Worm (Caenorhabditis elegans) whole organism, L4 larva: ENCODE results near the gene sdha-1.
A peak's percentile ranks its signal among the peaks of the same experiment; 100 is the strongest.

Experiments used
- D1046.2 ChIP-seq: fragments of 200-800 bp; sonication (Bioruptor generic); IDR thresholded peaks from 2 replicates; pipeline ENCODE4 v1.3.6; 2022; ENCODE audit warnings: missing genetic modification characterization, missing compliant biosample characterization
- Y5F2A.4 ChIP-seq: fragments of 200-800 bp; sonication (Bioruptor generic); optimal IDR thresholded peaks from 2 replicates; lab custom pipeline; 2018; ENCODE audit warnings: mild to moderate bottlenecking, missing genetic modification characterization, missing compliant biosample characterization
- Y75B8A.6 ChIP-seq: fragments of 200-800 bp; sonication (Bioruptor generic); IDR thresholded peaks from 2 replicates; pipeline ENCODE4 v1.3.6; 2022; ENCODE audit warnings: missing genetic modification reagents, missing genetic modification characterization, missing compliant biosample characterization
- ZK337.2 ChIP-seq: fragments of 200-800 bp; sonication (Bioruptor generic); IDR thresholded peaks from 2 replicates; pipeline ENCODE4 v1.3.6; 2022; ENCODE audit warnings: missing genetic modification reagents, missing genetic modification characterization, missing compliant biosample characterization
- aha-1 ChIP-seq: fragments of 150-350 bp; peaks from one replicate; lab custom pipeline; 2014; ENCODE audit warnings: missing biosample characterization, missing genetic modification characterization
- ama-1 ChIP-seq: fragments of 150-350 bp; optimal IDR thresholded peaks from 2 replicates; lab custom pipeline; 2014; ENCODE audit warnings: inconsistent platforms, mixed read lengths
- arid-1 ChIP-seq: fragments of 200-800 bp; sonication (Bioruptor generic); conservative IDR thresholded peaks from 2 replicates; pipeline ENCODE4 v1.3.6; 2022; ENCODE audit warnings: missing genetic modification reagents, missing genetic modification characterization, missing compliant biosample characterization
- ceh-20 ChIP-seq: fragments of 200-800 bp; sonication (Bioruptor generic); IDR thresholded peaks from 2 replicates; pipeline ENCODE4 v1.3.6; 2022; ENCODE audit warnings: missing genetic modification reagents, missing genetic modification characterization, missing compliant biosample characterization
- ceh-44 ChIP-seq: fragments of 200-800 bp; sonication (Bioruptor generic); IDR thresholded peaks from 2 replicates; pipeline ENCODE4 v1.3.6; 2022; ENCODE audit warnings: missing genetic modification reagents, missing genetic modification characterization, missing compliant biosample characterization
- ceh-82 ChIP-seq: sonication (generic microtip); optimal IDR thresholded peaks from 2 replicates; lab custom pipeline; 2017; ENCODE audit warnings: missing biosample characterization, missing genetic modification characterization
- ces-1 ChIP-seq: fragments of 150-350 bp; sonication (generic microtip); optimal IDR thresholded peaks from 4 replicates; lab custom pipeline; 2014; ENCODE audit warnings: missing biosample characterization, missing genetic modification reagents, missing genetic modification characterization
- cey-2 ChIP-seq: sonication (generic microtip); optimal IDR thresholded peaks from 3 replicates; lab custom pipeline; 2017; ENCODE audit warnings: missing genetic modification characterization, mild to moderate bottlenecking, missing compliant biosample characterization, antibody characterized with exemption, borderline replicate concordance; ENCODE audit not compliant: insufficient read depth
- ctbp-1 ChIP-seq: fragments of 200-800 bp; sonication (Bioruptor generic); IDR thresholded peaks from 2 replicates; pipeline ENCODE4 v1.3.6; 2022; ENCODE audit warnings: missing genetic modification reagents, missing genetic modification characterization, missing compliant biosample characterization
- daf-19 ChIP-seq: fragments of 200-800 bp; sonication (Bioruptor generic); conservative IDR thresholded peaks from 2 replicates; pipeline ENCODE4 v1.3.6; 2022; ENCODE audit warnings: missing genetic modification characterization, missing compliant biosample characterization
- daf-8 ChIP-seq: fragments of 200-800 bp; sonication (Bioruptor generic); IDR thresholded peaks from 2 replicates; pipeline ENCODE4 v1.3.6; 2022; ENCODE audit warnings: missing genetic modification characterization, missing compliant biosample characterization
- dmd-6 ChIP-seq: fragments of 200-800 bp; sonication (Bioruptor generic); IDR thresholded peaks from 2 replicates; pipeline ENCODE4 v1.3.6; 2022; ENCODE audit warnings: missing genetic modification reagents, missing genetic modification characterization, missing compliant biosample characterization
- dmd-8 ChIP-seq: fragments of 200-800 bp; sonication (Bioruptor generic); IDR thresholded peaks from 2 replicates; pipeline ENCODE4 v1.3.6; 2022; ENCODE audit warnings: missing genetic modification characterization, missing compliant biosample characterization
- dmd-9 ChIP-seq: fragments of 200-800 bp; sonication (Bioruptor generic); IDR thresholded peaks from 2 replicates; pipeline ENCODE4 v1.3.6; 2022; ENCODE audit warnings: missing genetic modification reagents, missing genetic modification characterization, missing compliant biosample characterization
- duxl-1 ChIP-seq: sonication (generic microtip); optimal IDR thresholded peaks from 2 replicates; lab custom pipeline; 2016; ENCODE audit warnings: mild to moderate bottlenecking, missing genetic modification characterization, moderate library complexity, missing compliant biosample characterization; ENCODE audit not compliant: poor library complexity
- dve-1 ChIP-seq: sonication (generic microtip); optimal IDR thresholded peaks from 2 replicates; lab custom pipeline; 2017; ENCODE audit warnings: antibody characterized with exemption, mild to moderate bottlenecking, missing genetic modification characterization, missing compliant biosample characterization; ENCODE audit not compliant: insufficient read depth
- egl-27 ChIP-seq: sonication (generic microtip); optimal IDR thresholded peaks from 3 replicates; lab custom pipeline; 2017; ENCODE audit warnings: missing biosample characterization, missing genetic modification reagents, missing genetic modification characterization
- egl-43 ChIP-seq: fragments of 200-800 bp; sonication (Bioruptor generic); IDR thresholded peaks from 2 replicates; pipeline ENCODE4 v1.3.6; 2022; ENCODE audit warnings: missing genetic modification reagents, missing genetic modification characterization, missing compliant biosample characterization
- fkh-10 ChIP-seq: fragments of 150-350 bp; optimal IDR thresholded peaks from 2 replicates; lab custom pipeline; 2014; ENCODE audit warnings: missing biosample characterization, missing genetic modification reagents, missing genetic modification characterization
- fos-1 ChIP-seq: fragments of 150-350 bp; optimal IDR thresholded peaks from 2 replicates; lab custom pipeline; 2014; ENCODE audit warnings: missing biosample characterization, missing genetic modification characterization
- hlh-11 ChIP-seq: fragments of 200-800 bp; sonication (Bioruptor generic); optimal IDR thresholded peaks from 2 replicates; lab custom pipeline; 2018; ENCODE audit warnings: mild to moderate bottlenecking, missing genetic modification characterization, missing compliant biosample characterization
- hmg-1.1 ChIP-seq: fragments of 200-800 bp; sonication (Bioruptor generic); IDR thresholded peaks from 2 replicates; pipeline ENCODE4 v1.3.6; 2022; ENCODE audit warnings: missing genetic modification reagents, missing genetic modification characterization, missing compliant biosample characterization
- jun-1 ChIP-seq: fragments of 150-350 bp; optimal IDR thresholded peaks from 2 replicates; lab custom pipeline; 2014; ENCODE audit warnings: missing biosample characterization, missing genetic modification reagents, missing genetic modification characterization
- lin-13 ChIP-seq: fragments of 150-350 bp; optimal IDR thresholded peaks from 2 replicates; lab custom pipeline; 2014; ENCODE audit warnings: missing biosample characterization, missing genetic modification reagents, missing genetic modification characterization
- lir-3 ChIP-seq: sonication (generic microtip); optimal IDR thresholded peaks from 2 replicates; lab custom pipeline; 2016; ENCODE audit warnings: mild to moderate bottlenecking, missing genetic modification characterization, missing compliant biosample characterization
- lsy-2 ChIP-seq, 2 experiments: fragments of 150-350 bp in 1 of 2; sonication (generic microtip) in 1 of 2; optimal IDR thresholded peaks; 2 replicates each; lab custom pipeline; 2014 to 2017; ENCODE audit warnings: missing biosample characterization in 2 of 2, missing genetic modification characterization in 2 of 2
- mdt-29 ChIP-seq: fragments of 200-800 bp; sonication (Bioruptor generic); IDR thresholded peaks from 2 replicates; pipeline ENCODE4 v1.3.6; 2022; ENCODE audit warnings: missing genetic modification reagents, missing genetic modification characterization, missing compliant biosample characterization
- mes-2 ChIP-seq: sonication (generic microtip); optimal IDR thresholded peaks from 2 replicates; lab custom pipeline; 2016; ENCODE audit warnings: missing genotype, mild to moderate bottlenecking, missing genetic modification characterization, missing compliant biosample characterization; ENCODE audit not compliant: poor library complexity, severe bottlenecking
- nhr-102 ChIP-seq: sonication (generic microtip); optimal IDR thresholded peaks from 2 replicates; lab custom pipeline; 2016; ENCODE audit warnings: mild to moderate bottlenecking, missing genetic modification characterization, moderate library complexity, missing compliant biosample characterization
- nhr-111 ChIP-seq: fragments of 200-800 bp; sonication (Bioruptor generic); optimal IDR thresholded peaks from 2 replicates; lab custom pipeline; 2018; ENCODE audit warnings: mild to moderate bottlenecking, missing genetic modification characterization, missing compliant biosample characterization
- nhr-237 ChIP-seq: sonication (generic microtip); optimal IDR thresholded peaks from 2 replicates; lab custom pipeline; 2017; ENCODE audit warnings: missing biosample characterization, missing genetic modification characterization
- nhr-48 ChIP-seq: sonication (generic microtip); optimal IDR thresholded peaks from 2 replicates; lab custom pipeline; 2016; ENCODE audit warnings: mild to moderate bottlenecking, missing genetic modification characterization, missing compliant biosample characterization
- nhr-6 ChIP-seq: fragments of 150-350 bp; optimal IDR thresholded peaks from 2 replicates; lab custom pipeline; 2014; ENCODE audit warnings: missing biosample characterization, missing genetic modification characterization
- nhr-76 ChIP-seq: fragments of 150-350 bp; optimal IDR thresholded peaks from 2 replicates; lab custom pipeline; 2014; ENCODE audit warnings: missing biosample characterization, missing genetic modification characterization
- rbr-2 ChIP-seq: sonication (generic microtip); optimal IDR thresholded peaks from 2 replicates; lab custom pipeline; 2016; ENCODE audit warnings: missing genotype, missing genetic modification characterization, missing compliant biosample characterization
- saeg-2 ChIP-seq: fragments of 200-800 bp; sonication (Bioruptor generic); IDR thresholded peaks from 2 replicates; pipeline ENCODE4 v1.3.6; 2022; ENCODE audit warnings: missing genetic modification reagents, missing genetic modification characterization, missing compliant biosample characterization
- sdz-12 ChIP-seq: fragments of 200-800 bp; sonication (Bioruptor generic); optimal IDR thresholded peaks from 2 replicates; lab custom pipeline; 2018; ENCODE audit warnings: mild to moderate bottlenecking, missing genetic modification characterization, missing compliant biosample characterization
- set-16 ChIP-seq: fragments of 200-800 bp; sonication (Bioruptor generic); IDR thresholded peaks from 2 replicates; pipeline ENCODE4 v1.3.6; 2022; ENCODE audit warnings: missing genetic modification reagents, missing genetic modification characterization, missing compliant biosample characterization
- snpc-1.2 ChIP-seq: fragments of 200-800 bp; sonication (Bioruptor generic); IDR thresholded peaks from 2 replicates; pipeline ENCODE4 v1.3.6; 2022; ENCODE audit warnings: missing genetic modification reagents, missing genetic modification characterization, missing compliant biosample characterization
- spr-1 ChIP-seq: sonication (generic microtip); optimal IDR thresholded peaks from 2 replicates; lab custom pipeline; 2016; ENCODE audit warnings: mild to moderate bottlenecking, missing genetic modification characterization, missing compliant biosample characterization
- tra-1 ChIP-seq: fragments of 200-800 bp; sonication (Bioruptor generic); IDR thresholded peaks from 2 replicates; pipeline ENCODE4 v1.3.6; 2022; ENCODE audit warnings: missing genetic modification reagents, missing genetic modification characterization, missing compliant biosample characterization
- unc-130 ChIP-seq: sonication (generic microtip); optimal IDR thresholded peaks from 2 replicates; lab custom pipeline; 2016; ENCODE audit warnings: missing genetic modification reagents, missing genetic modification characterization, missing compliant biosample characterization
- unc-62 ChIP-seq, 3 experiments: fragments of 150-350 bp in 1 of 3; sonication (generic microtip); optimal IDR thresholded peaks in 2 of 3; peaks in 1 of 3; 1 replicate in 1 of 3; 2 replicates in 2 of 3; lab custom pipeline; 2014 to 2017; ENCODE audit warnings: missing biosample characterization in 3 of 3, missing genetic modification characterization in 3 of 3, missing genetic modification reagents in 3 of 3, missing genotype in 1 of 3
- zag-1 ChIP-seq: fragments of 150-350 bp; optimal IDR thresholded peaks from 2 replicates; lab custom pipeline; 2014; ENCODE audit warnings: missing biosample characterization, missing genetic modification characterization
- zfp-2 ChIP-seq: sonication (generic microtip); optimal IDR thresholded peaks from 2 replicates; lab custom pipeline; 2016; ENCODE audit warnings: mild to moderate bottlenecking, missing genetic modification characterization, missing compliant biosample characterization
- zip-2 ChIP-seq: fragments of 150-350 bp; optimal IDR thresholded peaks from 2 replicates; lab custom pipeline; 2014; ENCODE audit warnings: missing biosample characterization, missing genetic modification characterization

Gene sdha-1

DNA sequence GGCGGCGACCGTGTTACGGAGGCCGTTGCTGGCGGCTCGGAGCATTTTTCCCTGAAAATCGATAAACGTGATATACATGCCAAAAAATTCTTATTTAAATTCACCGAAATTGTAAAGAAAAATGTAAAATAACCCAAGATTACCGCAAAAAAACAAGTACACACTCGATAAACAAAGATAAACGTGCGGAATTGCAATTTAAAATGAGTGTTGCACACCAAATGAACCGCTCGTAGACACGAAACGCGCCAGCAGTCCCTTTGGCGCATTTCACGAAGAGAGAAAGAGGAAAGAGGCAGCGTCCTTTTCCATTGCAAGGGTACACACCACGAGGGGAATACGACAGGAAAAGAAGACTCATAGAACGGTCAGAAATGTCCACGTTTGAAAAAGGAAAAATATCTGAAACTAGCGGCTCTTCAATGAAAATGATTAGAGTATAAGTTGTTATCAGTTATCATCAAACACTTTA lies at the start of gene sdha-1:
sdha-1 (minus strand) TSS at position 51 of the 472 bp plus-strand sequence.
- TF ChIP-seq egl-27 (tag; lab: Kevin White, UChicago) (no peak), ceh-82 (tag; lab: Kevin White, UChicago) (no peak), snpc-1.2 (GFP tag; lab: Robert Waterston, UW) (no peak), cey-2 (tag; lab: Kevin White, UChicago) (no peak), nhr-48 (tag; lab: Kevin White, UChicago) (peak; percentile 59), nhr-76 (tag; lab: Kevin White, UChicago) (no peak), mdt-29 (GFP tag; lab: Robert Waterston, UW) (no peak), daf-19 (GFP tag; lab: Robert Waterston, UW) (0 out of 2 replicates have a peak, but pooled peaks have one; percentile 20), nhr-111 (no peak), lsy-2 (tag; optimal IDR thresholded peaks at IDR 0.05; lab: Kevin White, UChicago) (peak; percentile 62 to 91), nhr-102 (peak; percentile 72), duxl-1 (tag; lab: Kevin White, UChicago) (peak; percentile 66), spr-1 (tag; lab: Kevin White, UChicago) (peak; percentile 71), fkh-10 (GFP tag; lab: Kevin White, UChicago) (peak; percentile 88), ceh-20 (GFP tag; lab: Robert Waterston, UW) (peak; percentile 64; the same call in 1 of the 2 replicates), hlh-11 (tag; lab: Kevin White, UChicago) (peak; percentile 96), nhr-237 (no peak), unc-62 (GFP tag; optimal IDR thresholded peaks at IDR 0.05 in 1 of 2; lab: Kevin White, UChicago) (peak in 1 of 2 experiments; percentile 75), unc-62 (tag; optimal IDR thresholded peaks at IDR 0.05; lab: Kevin White, UChicago) (no peak), lir-3 (no peak), Y5F2A.4 (GFP tag; lab: Kevin White, UChicago) (no peak), ZK337.2 (GFP tag; lab: Robert Waterston, UW) (no peak), dmd-6 (peak; percentile 88), arid-1 (GFP tag; lab: Robert Waterston, UW) (0 out of 2 replicates have a peak, but pooled peaks have one; percentile 55), dve-1 (tag; lab: Kevin White, UChicago) (peak; percentile 98), fos-1 (tag; lab: Kevin White, UChicago) (no peak), nhr-6 (tag; lab: Kevin White, UChicago) (peak; percentile 46), set-16 (GFP tag; lab: Robert Waterston, UW) (no peak), unc-130 (GFP tag; lab: Kevin White, UChicago) (no peak), ama-1 (lab: Kevin White, UChicago) (peak; percentile 66), jun-1 (tag; lab: Kevin White, UChicago) (peak; percentile 52), Y75B8A.6 (GFP tag; lab: Robert Waterston, UW) (no peak), daf-8 (no peak), ctbp-1 (GFP tag; lab: Robert Waterston, UW) (peak; percentile 79), egl-43 (GFP tag; lab: Robert Waterston, UW) (no peak), D1046.2 (GFP tag; lab: Robert Waterston, UW) (no peak), zfp-2 (no peak), lin-13 (GFP tag; lab: Kevin White, UChicago) (peak; percentile 86), tra-1 (peak; percentile 86), ceh-44 (no peak), hmg-1.1 (GFP tag; lab: Robert Waterston, UW) (peak; percentile 82), sdz-12 (GFP tag; lab: Kevin White, UChicago) (no peak), dmd-9 (GFP tag; lab: Robert Waterston, UW) (no peak), aha-1 (tag; lab: Kevin White, UChicago) (peak; percentile 100), rbr-2 (peak; percentile 80), saeg-2 (peak; percentile 64; the same call in 1 of the 2 replicates), mes-2 (tag; lab: Kevin White, UChicago) (peak; percentile 86), ces-1 (GFP tag; lab: Kevin White, UChicago) (no peak), dmd-8 (GFP tag; lab: Robert Waterston, UW) (no peak), zag-1 (tag; lab: Kevin White, UChicago) (no peak), zip-2 (peak; percentile 33)
